Worm (Caenorhabditis elegans): Measurements from ENCODE around the gene F55C9.3.

F55C9.3 gene

DNA sequence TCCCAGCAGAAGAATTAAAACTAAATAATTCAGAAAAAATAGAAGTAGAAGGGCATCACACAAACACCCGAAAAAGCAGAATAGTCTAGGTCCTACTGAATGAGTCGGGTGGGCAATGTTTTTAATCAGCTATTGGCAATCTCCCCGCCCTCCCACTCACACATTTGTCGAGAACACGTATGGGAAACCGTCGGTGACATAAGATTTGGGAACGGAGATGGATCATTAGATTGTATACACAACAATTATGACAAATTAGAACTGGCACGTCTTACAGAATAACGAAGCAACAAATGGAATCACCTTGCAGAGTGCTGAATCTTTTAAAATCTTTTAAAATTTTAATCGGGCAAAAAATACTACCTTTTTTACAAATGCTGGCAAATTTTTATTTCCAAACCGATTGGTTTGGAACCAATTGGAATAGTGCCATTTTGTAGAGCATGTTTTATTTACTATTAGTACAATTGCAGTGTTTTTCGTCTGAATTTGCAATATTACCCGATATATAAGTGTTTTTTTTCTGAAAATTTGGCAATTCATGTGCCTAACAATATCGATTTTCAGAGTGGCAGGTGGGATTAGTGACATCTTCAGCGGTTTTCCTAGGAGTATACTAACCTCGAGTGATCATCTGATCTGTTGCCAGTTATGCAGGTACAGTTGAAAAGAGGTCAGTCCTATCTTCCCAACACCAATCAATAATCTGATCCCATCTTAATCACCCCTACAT lies at the start of gene F55C9.3, which contains the start of gene fbxb-57:
Gene F55C9.3, minus strand, starts transcription at position 101 of the 733 bp plus-strand sequence.
Gene fbxb-57, plus strand, starts transcription at position 683 of the 733 bp plus-strand sequence.
- TF ChIP-seq hnd-1 (tag; optimal IDR thresholded peaks at IDR 0.05) (no peak), hmg-4 (GFP tag; optimal IDR thresholded peaks at IDR 0.05) (no peak), scrt-1 (GFP tag; IDR thresholded peaks at IDR 0.05) (no peak), pes-1 (GFP tag; IDR thresholded peaks at IDR 0.05) (no peak), tbx-37 (GFP tag; conservative IDR thresholded peaks at IDR 0.05) (no peak), tbx-11 (GFP tag; IDR thresholded peaks at IDR 0.05) (no peak), hmbx-1 (tag; optimal IDR thresholded peaks at IDR 0.05) (no peak), sea-1 (GFP tag; conservative IDR thresholded peaks at IDR 0.05) (no peak)

ce11 chrV:19337333-19337732 lies 49.4 kb upstream of the F55C9.3 start:
- TF ChIP-seq hnd-1 (tag; optimal IDR thresholded peaks at IDR 0.05) = no peak
- TF ChIP-seq hmbx-1 (tag; optimal IDR thresholded peaks at IDR 0.05) = no peak
- TF ChIP-seq tra-4 (tag; optimal IDR thresholded peaks at IDR 0.05) = no peak
- TF ChIP-seq tbx-11 (GFP tag; IDR thresholded peaks at IDR 0.05) = no peak
- no peak for TF ChIP-seq ets-7 (tag; optimal IDR thresholded peaks at IDR 0.05)
- TF ChIP-seq B0310.2 (tag; optimal IDR thresholded peaks at IDR 0.05) = no peak
- no peak for TF ChIP-seq ceh-36 (tag; optimal IDR thresholded peaks at IDR 0.05)
- TF ChIP-seq flt-1 (GFP tag; IDR thresholded peaks at IDR 0.05) = no peak
- no peak for TF ChIP-seq ceh-13 (GFP tag; optimal IDR thresholded peaks at IDR 0.05)
- no peak for TF ChIP-seq tbx-37 (GFP tag; conservative IDR thresholded peaks at IDR 0.05)
- TF ChIP-seq scrt-1 (GFP tag; IDR thresholded peaks at IDR 0.05) = no peak

DNA sequence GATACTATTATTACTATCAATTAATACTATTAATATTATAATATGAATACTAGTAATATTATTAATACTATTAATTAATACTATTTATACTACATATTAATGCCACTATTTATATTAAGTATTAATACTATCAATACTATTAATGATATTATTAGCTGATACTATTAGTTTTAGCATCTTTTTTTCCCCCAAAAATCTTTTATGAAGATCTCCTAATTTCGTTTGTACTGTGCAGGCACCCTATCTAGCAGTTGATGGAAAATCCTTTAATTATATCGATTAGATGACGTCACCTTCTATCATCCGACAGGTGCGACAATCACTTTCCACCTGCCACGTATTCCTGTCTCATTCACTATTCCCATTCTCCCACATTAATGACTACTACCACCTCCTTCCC lies 41.3 kb upstream of the F55C9.3 start, which contains the start of gene fbxb-65:
Gene fbxb-65, plus strand, starts transcription at position 301 of the 400 bp plus-strand sequence.
- TF ChIP-seq F13C5.2 (tag; optimal IDR thresholded peaks at IDR 0.05) = no peak
- TF ChIP-seq hmg-4 (GFP tag; optimal IDR thresholded peaks at IDR 0.05) = no peak
- no peak for TF ChIP-seq tra-4 (tag; optimal IDR thresholded peaks at IDR 0.05)
- TF ChIP-seq ceh-36 (tag; optimal IDR thresholded peaks at IDR 0.05) = no peak
- no peak for TF ChIP-seq hmbx-1 (tag; optimal IDR thresholded peaks at IDR 0.05)
- no peak for TF ChIP-seq tbx-11 (GFP tag; IDR thresholded peaks at IDR 0.05)
- TF ChIP-seq pes-1 (GFP tag; IDR thresholded peaks at IDR 0.05) = no peak
- no peak for TF ChIP-seq tbx-37 (GFP tag; conservative IDR thresholded peaks at IDR 0.05)

ce11 chrV:19325436-19325835 lies 37.5 kb upstream of the F55C9.3 start:
- TF ChIP-seq hmg-4 (GFP tag; optimal IDR thresholded peaks at IDR 0.05) = no peak
- no peak for TF ChIP-seq hmbx-1 (tag; optimal IDR thresholded peaks at IDR 0.05)
- no peak for TF ChIP-seq hnd-1 (tag; optimal IDR thresholded peaks at IDR 0.05)
- TF ChIP-seq ceh-36 (tag; optimal IDR thresholded peaks at IDR 0.05) = no peak
- TF ChIP-seq aly-1 (tag; optimal IDR thresholded peaks at IDR 0.05) = no peak
- TF ChIP-seq sea-1 (GFP tag; conservative IDR thresholded peaks at IDR 0.05) = no peak
- TF ChIP-seq ama-1 (optimal IDR thresholded peaks at IDR 0.05) = no peak
- TF ChIP-seq tbx-11 (GFP tag; IDR thresholded peaks at IDR 0.05) = no peak
- TF ChIP-seq scrt-1 (GFP tag; IDR thresholded peaks at IDR 0.05) = no peak
- no peak for TF ChIP-seq ceh-13 (GFP tag; optimal IDR thresholded peaks at IDR 0.05)
- no peak for TF ChIP-seq tbx-37 (GFP tag; conservative IDR thresholded peaks at IDR 0.05)
- no peak for TF ChIP-seq flt-1 (GFP tag; IDR thresholded peaks at IDR 0.05)
- no peak for TF ChIP-seq tra-4 (tag; optimal IDR thresholded peaks at IDR 0.05)
- no peak for TF ChIP-seq F13C5.2 (tag; optimal IDR thresholded peaks at IDR 0.05)
- no peak for TF ChIP-seq pes-1 (GFP tag; IDR thresholded peaks at IDR 0.05)
- no peak for TF ChIP-seq ets-7 (tag; optimal IDR thresholded peaks at IDR 0.05)
- TF ChIP-seq B0310.2 (tag; optimal IDR thresholded peaks at IDR 0.05) = no peak

- TF ChIP-seq tbx-11 (GFP tag; IDR thresholded peaks at IDR 0.05) = no peak
- TF ChIP-seq hnd-1 (tag; optimal IDR thresholded peaks at IDR 0.05) = no peak
- no peak for TF ChIP-seq pes-1 (GFP tag; IDR thresholded peaks at IDR 0.05)
- TF ChIP-seq sea-1 (GFP tag; conservative IDR thresholded peaks at IDR 0.05) = no peak
- no peak for TF ChIP-seq flt-1 (GFP tag; IDR thresholded peaks at IDR 0.05)
These were observed 34.4 kb upstream of the F55C9.3 start, which contains the start of gene C43D7.4 for ce11 chrV:19322387-19322786. Gene C43D7.4, minus strand, starts transcription at chrV:19322487.

ce11 chrV:19320385-19320784 lies 32.4 kb upstream of the F55C9.3 start, which contains the start of gene sdz-6:
Gene sdz-6, plus strand, starts transcription at chrV:19320613.
- TF ChIP-seq hmg-4 (GFP tag; optimal IDR thresholded peaks at IDR 0.05) = no peak
- TF ChIP-seq sea-1 (GFP tag; conservative IDR thresholded peaks at IDR 0.05) = no peak
- no peak for TF ChIP-seq hmbx-1 (tag; optimal IDR thresholded peaks at IDR 0.05)
- no peak for TF ChIP-seq ceh-13 (GFP tag; optimal IDR thresholded peaks at IDR 0.05)
- TF ChIP-seq tbx-11 (GFP tag; IDR thresholded peaks at IDR 0.05) = no peak
- TF ChIP-seq tbx-37 (GFP tag; conservative IDR thresholded peaks at IDR 0.05) = no peak
- no peak for TF ChIP-seq flt-1 (GFP tag; IDR thresholded peaks at IDR 0.05)
- TF ChIP-seq pes-1 (GFP tag; IDR thresholded peaks at IDR 0.05) = no peak
- no peak for TF ChIP-seq B0310.2 (tag; optimal IDR thresholded peaks at IDR 0.05)
- TF ChIP-seq aly-1 (tag; optimal IDR thresholded peaks at IDR 0.05) = no peak
- TF ChIP-seq hnd-1 (tag; optimal IDR thresholded peaks at IDR 0.05) = no peak
- no peak for TF ChIP-seq ceh-36 (tag; optimal IDR thresholded peaks at IDR 0.05)
- TF ChIP-seq F13C5.2 (tag; optimal IDR thresholded peaks at IDR 0.05) = no peak
- TF ChIP-seq scrt-1 (GFP tag; IDR thresholded peaks at IDR 0.05) = no peak
- no peak for TF ChIP-seq tra-4 (tag; optimal IDR thresholded peaks at IDR 0.05)
- no peak for TF ChIP-seq ets-7 (tag; optimal IDR thresholded peaks at IDR 0.05)
- no peak for TF ChIP-seq ama-1 (optimal IDR thresholded peaks at IDR 0.05)

DNA sequence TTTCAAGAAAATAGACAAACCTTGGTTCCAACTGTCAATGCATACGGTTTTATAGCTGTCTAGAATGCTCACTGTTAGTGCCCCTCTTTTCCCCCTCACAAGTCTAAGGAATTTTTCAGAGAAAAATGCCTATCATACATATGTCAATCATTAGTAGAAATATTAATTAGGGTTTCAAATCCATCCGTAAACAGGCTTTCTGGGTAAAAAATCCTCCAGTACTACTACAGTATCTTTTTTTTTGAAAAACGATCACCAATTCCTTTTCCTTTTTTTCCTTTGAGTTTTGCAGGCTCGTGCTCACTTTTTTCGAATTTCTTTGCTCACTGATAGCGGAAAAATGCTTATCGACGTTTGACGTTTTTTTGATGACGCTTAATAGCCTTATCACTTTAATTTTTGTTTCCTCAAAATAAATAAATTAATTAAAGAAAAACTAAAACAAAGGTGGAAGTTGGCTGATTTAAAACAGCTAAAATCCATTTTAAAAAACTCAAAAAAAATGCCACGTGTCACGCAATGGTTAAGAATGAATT lies 31.6 kb upstream of the F55C9.3 start, which contains the start of gene C43D7.7:
Gene C43D7.7, minus strand, starts transcription at position 51 of the 536 bp plus-strand sequence.
- TF ChIP-seq ceh-36 (tag; optimal IDR thresholded peaks at IDR 0.05) (no peak), tra-4 (tag; optimal IDR thresholded peaks at IDR 0.05) (no peak), pes-1 (GFP tag; IDR thresholded peaks at IDR 0.05) (no peak), aly-1 (tag; optimal IDR thresholded peaks at IDR 0.05) (no peak), ceh-13 (GFP tag; optimal IDR thresholded peaks at IDR 0.05) (no peak), flt-1 (GFP tag; IDR thresholded peaks at IDR 0.05) (no peak), B0310.2 (tag; optimal IDR thresholded peaks at IDR 0.05) (no peak), F13C5.2 (tag; optimal IDR thresholded peaks at IDR 0.05) (no peak), ets-7 (tag; optimal IDR thresholded peaks at IDR 0.05) (no peak), hmbx-1 (tag; optimal IDR thresholded peaks at IDR 0.05) (no peak), sea-1 (GFP tag; conservative IDR thresholded peaks at IDR 0.05) (no peak), tbx-37 (GFP tag; conservative IDR thresholded peaks at IDR 0.05) (no peak), hmg-4 (GFP tag; optimal IDR thresholded peaks at IDR 0.05) (no peak), hnd-1 (tag; optimal IDR thresholded peaks at IDR 0.05) (no peak), tbx-11 (GFP tag; IDR thresholded peaks at IDR 0.05) (no peak)

Measured in whole organism, early embryonic.